Fruit fly (Drosophila melanogaster) whole organism, embryonic: ENCODE results near the gene H2.0.

Experiments
- ATbp ChIP-seq: fragments of 200-800 bp; sonication (Bioruptor generic); optimal IDR thresholded peaks from 2 replicates; lab custom pipeline; 2017; ENCODE audit warnings: missing biosample characterization, mild to moderate bottlenecking, missing genetic modification characterization, missing genetic modification reagents
- Ada2b ChIP-seq: fragments of 200-800 bp; sonication (Bioruptor generic); IDR thresholded peaks from 2 replicates; pipeline ENCODE4 v1.3.6; 2022; ENCODE audit warnings: missing biosample characterization, missing genetic modification characterization
- Atf3 ChIP-seq: fragments of 200-800 bp; sonication (Bioruptor generic); optimal IDR thresholded peaks from 3 replicates; lab custom pipeline; 2016; ENCODE audit warnings: missing biosample characterization, missing genetic modification characterization
- Bdp1 ChIP-seq: fragments of 200-800 bp; sonication (Bioruptor generic); optimal IDR thresholded peaks from 3 replicates; lab custom pipeline; 2016; ENCODE audit warnings: missing biosample characterization, missing genetic modification characterization
- BtbVII ChIP-seq: fragments of 200-800 bp; sonication (Bioruptor generic); optimal IDR thresholded peaks from 3 replicates; lab custom pipeline; 2017; ENCODE audit warnings: missing biosample characterization, mild to moderate bottlenecking, missing genetic modification characterization
- CG11696 ChIP-seq: fragments of 200-800 bp; sonication (Bioruptor generic); IDR thresholded peaks from 2 replicates; pipeline ENCODE4 v1.3.6; 2022; ENCODE audit warnings: missing biosample characterization, missing genetic modification characterization
- CG1529 ChIP-seq: fragments of 200-800 bp; sonication (Bioruptor generic); optimal IDR thresholded peaks from 3 replicates; lab custom pipeline; 2018; ENCODE audit warnings: missing biosample characterization, missing genetic modification characterization
- CG15696 ChIP-seq: fragments of 200-800 bp; sonication (Bioruptor generic); optimal IDR thresholded peaks from 2 replicates; lab custom pipeline; 2019; ENCODE audit warnings: missing biosample characterization, mild to moderate bottlenecking, missing genetic modification characterization, moderate library complexity
- CG1647 ChIP-seq: fragments of 200-800 bp; sonication (Bioruptor generic); optimal IDR thresholded peaks from 3 replicates; lab custom pipeline; 2016; ENCODE audit warnings: missing biosample characterization, missing genetic modification characterization
- CG16863 ChIP-seq: fragments of 200-800 bp; sonication (Bioruptor generic); optimal IDR thresholded peaks from 3 replicates; lab custom pipeline; 2016; ENCODE audit warnings: missing biosample characterization, missing genetic modification characterization
- CG18011 ChIP-seq: fragments of 200-800 bp; sonication (Bioruptor generic); optimal IDR thresholded peaks from 2 replicates; lab custom pipeline; 2017; ENCODE audit warnings: missing biosample characterization, missing genetic modification characterization, mild to moderate bottlenecking, moderate library complexity, missing genotype
- CG30403 ChIP-seq: fragments of 200-800 bp; sonication (Bioruptor generic); optimal IDR thresholded peaks from 3 replicates; lab custom pipeline; 2016; ENCODE audit warnings: missing biosample characterization, missing genetic modification characterization
- CG34376 ChIP-seq: fragments of 200-800 bp; sonication (Bioruptor generic); optimal IDR thresholded peaks from 2 replicates; lab custom pipeline; 2018; ENCODE audit warnings: missing biosample characterization, mild to moderate bottlenecking, missing genetic modification characterization
- CG3995 ChIP-seq: fragments of 200-800 bp; sonication (Bioruptor generic); optimal IDR thresholded peaks from 3 replicates; lab custom pipeline; 2016; ENCODE audit warnings: missing biosample characterization, missing genetic modification characterization
- CG6175 ChIP-seq: fragments of 200-800 bp; sonication (Bioruptor generic); IDR thresholded peaks from 3 replicates; pipeline ENCODE4 v1.3.6; 2022; ENCODE audit warnings: missing biosample characterization, missing genetic modification characterization
- CG6272 ChIP-seq: fragments of 200-800 bp; sonication (Bioruptor generic); IDR thresholded peaks from 2 replicates; pipeline ENCODE4 v1.3.6; 2022; ENCODE audit warnings: missing biosample characterization, missing genetic modification characterization
- CG7372 ChIP-seq: fragments of 200-800 bp; sonication (Bioruptor generic); IDR thresholded peaks from 2 replicates; pipeline ENCODE4 v1.3.6; 2022; ENCODE audit warnings: missing biosample characterization, missing genetic modification characterization
- CG8359 ChIP-seq: fragments of 200-800 bp; sonication (Bioruptor generic); optimal IDR thresholded peaks from 2 replicates; lab custom pipeline; 2017; ENCODE audit warnings: missing biosample characterization, mild to moderate bottlenecking, missing genetic modification characterization, borderline replicate concordance
- CG8478 ChIP-seq: fragments of >200 bp; optimal IDR thresholded peaks from 2 replicates; lab custom pipeline; 2018
- CG9817 ChIP-seq: fragments of 200-800 bp; sonication (Bioruptor generic); optimal IDR thresholded peaks from 2 replicates; lab custom pipeline; 2018; ENCODE audit warnings: missing biosample characterization, mild to moderate bottlenecking, missing genetic modification characterization, moderate library complexity
- Dad ChIP-seq: fragments of 200-800 bp; sonication (Bioruptor generic); optimal IDR thresholded peaks from 3 replicates; lab custom pipeline; 2016; ENCODE audit warnings: missing biosample characterization, missing genetic modification characterization
- Dip2 ChIP-seq: fragments of 200-800 bp; sonication (Bioruptor generic); IDR thresholded peaks from 2 replicates; pipeline ENCODE4 v1.3.6; 2022; ENCODE audit warnings: missing biosample characterization, missing genetic modification characterization
- ERR ChIP-seq: fragments of 200-800 bp; sonication (Bioruptor generic); optimal IDR thresholded peaks from 2 replicates; lab custom pipeline; 2016; ENCODE audit warnings: missing biosample characterization, missing genetic modification characterization
- Eip74EF ChIP-seq, 2 experiments: fragments of 200-800 bp in 1 of 2; fragments of >200 bp in 1 of 2; sonication (Bioruptor generic) in 1 of 2; optimal IDR thresholded peaks; 2 replicates each; lab custom pipeline; 2017 to 2019; ENCODE audit warnings: missing biosample characterization in 2 of 2, missing genetic modification characterization in 2 of 2, mild to moderate bottlenecking in 1 of 2, moderate library complexity in 1 of 2
- Hey ChIP-seq: fragments of 200-800 bp; sonication (Bioruptor generic); optimal IDR thresholded peaks from 3 replicates; lab custom pipeline; 2018; ENCODE audit warnings: missing biosample characterization, mild to moderate bottlenecking, missing genetic modification characterization
- Lpt ChIP-seq: fragments of >200 bp; optimal IDR thresholded peaks from 2 replicates; lab custom pipeline; 2018; ENCODE audit warnings: missing biosample characterization, missing genetic modification characterization
- MTF-1 ChIP-seq: fragments of 200-800 bp; sonication (Bioruptor generic); optimal IDR thresholded peaks from 2 replicates; lab custom pipeline; 2018; ENCODE audit warnings: missing biosample characterization, mild to moderate bottlenecking, missing genetic modification characterization, borderline replicate concordance
- Pdp1 ChIP-seq, 2 experiments: fragments of 200-800 bp; sonication (Bioruptor generic); optimal IDR thresholded peaks; 3 replicates each; lab custom pipeline; 2016; ENCODE audit warnings: missing biosample characterization in 2 of 2, missing genetic modification characterization in 2 of 2, mild to moderate bottlenecking in 1 of 2, moderate library complexity in 1 of 2
- Poxn ChIP-seq: fragments of 200-800 bp; sonication (Bioruptor generic); IDR thresholded peaks from 2 replicates; pipeline ENCODE4 v1.3.6; 2022; ENCODE audit warnings: missing biosample characterization, missing genetic modification characterization
- Side ChIP-seq: fragments of 200-800 bp; sonication (Bioruptor generic); optimal IDR thresholded peaks from 2 replicates; lab custom pipeline; 2016; ENCODE audit warnings: missing biosample characterization, missing genetic modification characterization
- Six4 ChIP-seq: fragments of 200-800 bp; sonication (Bioruptor generic); optimal IDR thresholded peaks from 2 replicates; lab custom pipeline; 2016; ENCODE audit warnings: missing biosample characterization, missing genetic modification characterization
- TFAM ChIP-seq: fragments of 200-800 bp; sonication (Bioruptor generic); optimal IDR thresholded peaks from 2 replicates; lab custom pipeline; 2017; ENCODE audit warnings: missing biosample characterization, missing genetic modification characterization, inconsistent platforms
- amos ChIP-seq: fragments of 200-800 bp; sonication (Bioruptor generic); IDR thresholded peaks from 2 replicates; pipeline ENCODE4 v1.3.6; 2022; ENCODE audit warnings: missing biosample characterization, missing genetic modification characterization; ENCODE audit not compliant: partially characterized antibody
- ara ChIP-seq: fragments of 200-800 bp; sonication (Bioruptor generic); IDR thresholded peaks from 2 replicates; pipeline ENCODE4 v1.3.6; 2022; ENCODE audit warnings: missing biosample characterization, missing genetic modification characterization
- bab2 ChIP-seq: fragments of 200-800 bp; sonication (Bioruptor generic); optimal IDR thresholded peaks from 2 replicates; lab custom pipeline; 2016; ENCODE audit warnings: missing biosample characterization, missing genetic modification characterization
- btn ChIP-seq: fragments of 200-800 bp; sonication (Bioruptor generic); optimal IDR thresholded peaks from 2 replicates; lab custom pipeline; 2016; ENCODE audit warnings: missing biosample characterization, missing genetic modification characterization
- cas ChIP-seq: fragments of 200-800 bp; sonication (Bioruptor generic); IDR thresholded peaks from 2 replicates; pipeline ENCODE4 v1.3.6; 2022; ENCODE audit warnings: missing biosample characterization, missing genetic modification characterization
- cg ChIP-seq: fragments of 200-800 bp; sonication (Bioruptor generic); optimal IDR thresholded peaks from 3 replicates; lab custom pipeline; 2019; ENCODE audit warnings: missing biosample characterization, mild to moderate bottlenecking, missing genetic modification characterization, moderate library complexity
- dmrt11E ChIP-seq: fragments of 200-800 bp; sonication (Bioruptor generic); optimal IDR thresholded peaks from 3 replicates; lab custom pipeline; 2018; ENCODE audit warnings: missing biosample characterization, mild to moderate bottlenecking, missing genetic modification characterization, moderate library complexity
- gem ChIP-seq: fragments of 200-800 bp; sonication (Bioruptor generic); optimal IDR thresholded peaks from 2 replicates; lab custom pipeline; 2019; ENCODE audit warnings: missing biosample characterization, mild to moderate bottlenecking, missing genetic modification characterization, moderate library complexity
- gsb-n ChIP-seq: fragments of 200-800 bp; sonication (Bioruptor generic); optimal IDR thresholded peaks from 3 replicates; lab custom pipeline; 2018; ENCODE audit warnings: missing biosample characterization, mild to moderate bottlenecking, missing genetic modification characterization
- kah ChIP-seq: fragments of 200-800 bp; sonication (Bioruptor generic); optimal IDR thresholded peaks from 2 replicates; lab custom pipeline; 2018; ENCODE audit warnings: missing biosample characterization, mild to moderate bottlenecking, missing genetic modification characterization
- kay ChIP-seq: fragments of 200-800 bp; sonication (Bioruptor generic); optimal IDR thresholded peaks from 2 replicates; lab custom pipeline; 2016; ENCODE audit warnings: missing biosample characterization, missing genetic modification characterization
- knrl ChIP-seq: fragments of 200-800 bp; sonication (Bioruptor generic); IDR thresholded peaks from 3 replicates; pipeline ENCODE4 v1.3.6; 2022; ENCODE audit warnings: missing biosample characterization, missing genetic modification characterization; ENCODE audit not compliant: partially characterized antibody
- lbe ChIP-seq: fragments of 200-800 bp; sonication (Bioruptor generic); optimal IDR thresholded peaks from 2 replicates; lab custom pipeline; 2016; ENCODE audit warnings: missing biosample characterization, mild to moderate bottlenecking, missing genetic modification characterization
- nerfin-2 ChIP-seq: fragments of 200-800 bp; sonication (Bioruptor generic); IDR thresholded peaks from 2 replicates; pipeline ENCODE4 v1.3.6; 2022; ENCODE audit warnings: missing biosample characterization, missing genetic modification characterization; ENCODE audit not compliant: partially characterized antibody
- pfk ChIP-seq: fragments of 200-800 bp; sonication (Bioruptor generic); optimal IDR thresholded peaks from 2 replicates; lab custom pipeline; 2018; ENCODE audit warnings: missing biosample characterization, mild to moderate bottlenecking, missing genetic modification characterization, moderate library complexity
- pros ChIP-seq: fragments of 200-800 bp; sonication (Bioruptor generic); optimal IDR thresholded peaks from 3 replicates; lab custom pipeline; 2019; ENCODE audit warnings: missing biosample characterization, mild to moderate bottlenecking, missing genetic modification characterization, moderate library complexity
- pzg ChIP-seq: fragments of 200-800 bp; sonication (Bioruptor generic); optimal IDR thresholded peaks from 3 replicates; lab custom pipeline; 2018; ENCODE audit warnings: missing biosample characterization, mild to moderate bottlenecking, missing genetic modification characterization, moderate library complexity
- scrt ChIP-seq: fragments of 200-800 bp; sonication (Bioruptor generic); optimal IDR thresholded peaks from 2 replicates; lab custom pipeline; 2018; ENCODE audit warnings: missing biosample characterization, mild to moderate bottlenecking, missing genetic modification characterization, moderate library complexity
- shn ChIP-seq: fragments of 200-800 bp; sonication (Bioruptor generic); optimal IDR thresholded peaks from 3 replicates; lab custom pipeline; 2016; ENCODE audit warnings: missing biosample characterization, missing genetic modification characterization
- stwl ChIP-seq: fragments of 200-800 bp; sonication (Bioruptor generic); optimal IDR thresholded peaks from 3 replicates; lab custom pipeline; 2018; ENCODE audit warnings: missing biosample characterization, mild to moderate bottlenecking, missing genetic modification characterization, moderate library complexity

H2.0 gene

dm6 chr2L:5986940-5987339 lies 32.3 kb downstream of the H2.0 start (continued):
- TF ChIP-seq cas (GFP tag; lab: Robert Waterston, UW) (no peak), stwl (tag; lab: Kevin White, UChicago) (peak; percentile 30), gem (tag; lab: Kevin White, UChicago) (no peak), CG7372 (GFP tag; lab: Robert Waterston, UW) (no peak), CG3995 (peak; percentile 85), Side (GFP tag; lab: Kevin White, UChicago) (no peak), pros (peak; percentile 1), CG1647 (GFP tag; lab: Kevin White, UChicago) (no peak), CG11696 (GFP tag; lab: Robert Waterston, UW) (no peak), CG34376 (GFP tag; lab: Kevin White, UChicago) (peak; percentile 75), amos (GFP tag; lab: Robert Waterston, UW) (no peak), CG8478 (lab: Kevin White, UChicago) (no peak), BtbVII (GFP tag; lab: Kevin White, UChicago) (no peak), lbe (GFP tag; lab: Kevin White, UChicago) (no peak), kay (GFP tag; lab: Kevin White, UChicago) (peak; percentile 28), CG16863 (no peak), Pdp1 (GFP tag; optimal IDR thresholded peaks at IDR 0.05; lab: Kevin White, UChicago) (peak in 1 of 2 experiments; percentile 47), Hey (tag; lab: Kevin White, UChicago) (peak; percentile 40), Dip2 (GFP tag; lab: Robert Waterston, UW) (no peak), CG6175 (GFP tag; lab: Robert Waterston, UW) (no peak), cg (GFP tag; lab: Kevin White, UChicago) (peak; percentile 21), CG9817 (tag; lab: Kevin White, UChicago) (no peak), Six4 (GFP tag; lab: Kevin White, UChicago) (no peak), CG1529 (GFP tag; lab: Kevin White, UChicago) (peak; percentile 86), nerfin-2 (GFP tag; lab: Robert Waterston, UW) (no peak), Poxn (GFP tag; lab: Robert Waterston, UW) (no peak), btn (GFP tag; lab: Kevin White, UChicago) (no peak), shn (GFP tag; lab: Kevin White, UChicago) (no peak), kah (no peak), dmrt11E (no peak), Bdp1 (GFP tag; lab: Kevin White, UChicago) (no peak), pfk (GFP tag; lab: Kevin White, UChicago) (no peak), Eip74EF (GFP tag; optimal IDR thresholded peaks at IDR 0.05; lab: Kevin White, UChicago) (no peak), Lpt (GFP tag; lab: Kevin White, UChicago) (no peak), CG15696 (no peak), knrl (GFP tag; lab: Robert Waterston, UW) (no peak), Ada2b (GFP tag; lab: Robert Waterston, UW) (no peak), Dad (GFP tag; lab: Kevin White, UChicago) (no peak), ERR (GFP tag; lab: Kevin White, UChicago) (no peak), CG18011 (GFP tag; lab: Kevin White, UChicago) (peak; percentile 32), gsb-n (peak; percentile 72), bab2 (GFP tag; lab: Kevin White, UChicago) (no peak), MTF-1 (GFP tag; lab: Kevin White, UChicago) (no peak), CG8359 (no peak), ara (GFP tag; lab: Robert Waterston, UW) (no peak), TFAM (GFP tag; lab: Kevin White, UChicago) (no peak), scrt (GFP tag; lab: Kevin White, UChicago) (no peak), Atf3 (no peak), ATbp (GFP tag; lab: Kevin White, UChicago) (no peak), CG30403 (GFP tag; lab: Kevin White, UChicago) (no peak), CG6272 (GFP tag; lab: Robert Waterston, UW) (no peak), pzg (GFP tag; lab: Kevin White, UChicago) (no peak)
